Worm (Caenorhabditis elegans) whole organism, L3 larva: ENCODE measurements around the gene BE0003N10.1.

Experiments
- ZK546.5 ChIP-seq: sonication (generic microtip); optimal IDR thresholded peaks from 2 replicates; lab custom pipeline; 2017; ENCODE audit warnings: missing biosample characterization, missing genetic modification characterization
- ceh-28 ChIP-seq: fragments of 150-350 bp; optimal IDR thresholded peaks from 2 replicates; lab custom pipeline; 2014; ENCODE audit warnings: missing biosample characterization, missing genetic modification reagents, missing genetic modification characterization
- nfya-1 ChIP-seq: sonication (generic microtip); optimal IDR thresholded peaks from 2 replicates; lab custom pipeline; 2017; ENCODE audit warnings: missing genetic modification characterization, mild to moderate bottlenecking, missing compliant biosample characterization, antibody characterized with exemption, moderate library complexity; ENCODE audit not compliant: insufficient read depth
- nhr-12 ChIP-seq: fragments of 150-350 bp; optimal IDR thresholded peaks from 2 replicates; lab custom pipeline; 2014; ENCODE audit warnings: missing biosample characterization, missing genetic modification characterization
- nhr-237 ChIP-seq: fragments of 150-350 bp; optimal IDR thresholded peaks from 2 replicates; lab custom pipeline; 2014; ENCODE audit warnings: missing biosample characterization, missing genetic modification characterization
- nhr-25 ChIP-seq: sonication (generic microtip); optimal IDR thresholded peaks from 2 replicates; lab custom pipeline; 2017; ENCODE audit warnings: missing biosample characterization, missing genetic modification characterization
- nhr-28 ChIP-seq: fragments of 150-350 bp; optimal IDR thresholded peaks from 2 replicates; lab custom pipeline; 2014; ENCODE audit warnings: missing biosample characterization, missing genetic modification characterization
- pha-4 ChIP-seq: fragments of 150-350 bp; optimal IDR thresholded peaks from 2 replicates; lab custom pipeline; 2014; ENCODE audit warnings: missing biosample characterization, missing genetic modification reagents, missing genetic modification characterization
- pqm-1 ChIP-seq: fragments of 150-350 bp; optimal IDR thresholded peaks from 2 replicates; lab custom pipeline; 2017; ENCODE audit warnings: missing biosample characterization, missing genetic modification characterization, inconsistent platforms
- unc-39 ChIP-seq: sonication (generic microtip); optimal IDR thresholded peaks from 4 replicates; lab custom pipeline; 2017; ENCODE audit warnings: missing biosample characterization, missing genetic modification characterization
- unc-62 ChIP-seq: fragments of 150-350 bp; sonication (generic microtip); optimal IDR thresholded peaks from 4 replicates; lab custom pipeline; 2014; ENCODE audit warnings: missing biosample characterization, missing genetic modification reagents, missing genetic modification characterization
- zag-1 ChIP-seq: fragments of 150-350 bp; optimal IDR thresholded peaks from 2 replicates; lab custom pipeline; 2014; ENCODE audit warnings: missing biosample characterization, missing genetic modification characterization

- TF ChIP-seq ceh-28 = no peak
- no peak for TF ChIP-seq nhr-12
- TF ChIP-seq ZK546.5 (tag; lab: Kevin White, UChicago) = no peak
- no peak for TF ChIP-seq nhr-28 (tag; lab: Kevin White, UChicago)
- no peak for TF ChIP-seq nhr-237 (tag; lab: Kevin White, UChicago)
- no peak for TF ChIP-seq unc-62 (GFP tag; lab: Kevin White, UChicago)
- no peak for TF ChIP-seq pha-4 (tag; lab: Kevin White, UChicago)
- no peak for TF ChIP-seq nhr-25 (tag; lab: Kevin White, UChicago)
- TF ChIP-seq unc-39 (tag; lab: Kevin White, UChicago) = no peak
- no peak for TF ChIP-seq pqm-1
- TF ChIP-seq zag-1 = no peak
- no peak for TF ChIP-seq nfya-1 (tag; lab: Kevin White, UChicago)
These were observed 47.7 kb upstream of the BE0003N10.1 start for ce11 chrIII:989558-989957.
